Worm (Caenorhabditis elegans) whole organism, mixed stage, embryonic: ENCODE measurements around the gene cap-1.

Experiments
- M03D4.4 ChIP-seq: sonication (generic microtip); optimal IDR thresholded peaks from 2 replicates; lab custom pipeline; 2017; ENCODE audit warnings: mild to moderate bottlenecking, missing genetic modification characterization, missing compliant biosample characterization
- bed-3 ChIP-seq: fragments of 200-800 bp; sonication (Bioruptor generic); optimal IDR thresholded peaks from 3 replicates; lab custom pipeline; 2018; ENCODE audit warnings: mild to moderate bottlenecking, missing genetic modification characterization, moderate library complexity, missing compliant biosample characterization
- blmp-1 ChIP-seq: fragments of 150-350 bp; optimal IDR thresholded peaks from 2 replicates; lab custom pipeline; 2014; ENCODE audit warnings: missing biosample characterization, missing genetic modification characterization
- ceh-39 ChIP-seq: fragments of 150-350 bp; optimal IDR thresholded peaks from 2 replicates; lab custom pipeline; 2014; ENCODE audit warnings: missing biosample characterization, missing genetic modification characterization
- ceh-43 ChIP-seq: fragments of 200-800 bp; sonication (Bioruptor generic); optimal IDR thresholded peaks from 2 replicates; lab custom pipeline; 2018; ENCODE audit warnings: mild to moderate bottlenecking, missing genetic modification characterization, moderate library complexity, missing compliant biosample characterization
- ces-1 ChIP-seq: fragments of 150-350 bp; optimal IDR thresholded peaks from 2 replicates; lab custom pipeline; 2014; ENCODE audit warnings: missing biosample characterization, missing genetic modification reagents, missing genetic modification characterization
- cnd-1 ChIP-seq: fragments of 200-800 bp; sonication (Bioruptor generic); optimal IDR thresholded peaks from 2 replicates; lab custom pipeline; 2018; ENCODE audit warnings: mild to moderate bottlenecking, missing genetic modification characterization, missing compliant biosample characterization
- drap-1 ChIP-seq: fragments of 200-800 bp; sonication (Bioruptor generic); optimal IDR thresholded peaks from 3 replicates; lab custom pipeline; 2018; ENCODE audit warnings: mild to moderate bottlenecking, missing genetic modification characterization, missing compliant biosample characterization
- elt-1 ChIP-seq: sonication (generic microtip); optimal IDR thresholded peaks from 2 replicates; lab custom pipeline; 2017; ENCODE audit warnings: missing genetic modification characterization, mild to moderate bottlenecking, missing compliant biosample characterization, antibody characterized with exemption, moderate library complexity, borderline replicate concordance; ENCODE audit not compliant: insufficient read depth
- elt-3 ChIP-seq: fragments of 150-350 bp; optimal IDR thresholded peaks from 2 replicates; lab custom pipeline; 2014; ENCODE audit warnings: missing biosample characterization, missing genetic modification characterization
- flh-1 ChIP-seq: fragments of 200-800 bp; sonication (Bioruptor generic); optimal IDR thresholded peaks from 2 replicates; lab custom pipeline; 2018; ENCODE audit warnings: mild to moderate bottlenecking, missing genetic modification characterization, moderate library complexity, missing compliant biosample characterization
- hlh-1 ChIP-seq: fragments of 150-350 bp; optimal IDR thresholded peaks from 2 replicates; lab custom pipeline; 2014; ENCODE audit warnings: missing biosample characterization, missing genetic modification reagents, missing genetic modification characterization
- lin-13 ChIP-seq: fragments of 150-350 bp; optimal IDR thresholded peaks from 2 replicates; lab custom pipeline; 2014; ENCODE audit warnings: missing biosample characterization, missing genetic modification characterization
- lsy-2 ChIP-seq: fragments of 150-350 bp; optimal IDR thresholded peaks from 2 replicates; lab custom pipeline; 2014; ENCODE audit warnings: missing biosample characterization, missing genetic modification characterization
- mab-5 ChIP-seq: fragments of 150-350 bp; optimal IDR thresholded peaks from 2 replicates; lab custom pipeline; 2014; ENCODE audit warnings: missing biosample characterization, missing genetic modification characterization
- mls-2 ChIP-seq: sonication (generic microtip); optimal IDR thresholded peaks from 2 replicates; lab custom pipeline; 2016; ENCODE audit warnings: mild to moderate bottlenecking, missing genetic modification characterization, moderate library complexity, missing compliant biosample characterization
- nhr-2 ChIP-seq: fragments of 150-350 bp; optimal IDR thresholded peaks from 2 replicates; lab custom pipeline; 2014; ENCODE audit warnings: missing biosample characterization, missing genetic modification characterization
- nhr-237 ChIP-seq: fragments of 150-350 bp; optimal IDR thresholded peaks from 2 replicates; lab custom pipeline; 2014; ENCODE audit warnings: missing biosample characterization, missing genetic modification characterization
- nhr-28 ChIP-seq: fragments of 150-350 bp; optimal IDR thresholded peaks from 2 replicates; lab custom pipeline; 2014; ENCODE audit warnings: missing biosample characterization, missing genetic modification characterization
- nhr-76 ChIP-seq: sonication (generic microtip); optimal IDR thresholded peaks from 2 replicates; lab custom pipeline; 2017; ENCODE audit warnings: missing biosample characterization, missing genetic modification characterization
- pha-4 ChIP-seq: fragments of 150-350 bp; optimal IDR thresholded peaks from 2 replicates; lab custom pipeline; 2018; ENCODE audit warnings: missing biosample characterization, missing genetic modification reagents, missing genetic modification characterization
- sem-2 ChIP-seq: fragments of 200-800 bp; sonication (Bioruptor generic); optimal IDR thresholded peaks from 2 replicates; lab custom pipeline; 2018; ENCODE audit warnings: mild to moderate bottlenecking, missing genetic modification characterization, missing compliant biosample characterization
- snpc-4 ChIP-seq: fragments of 150-350 bp; optimal IDR thresholded peaks from 2 replicates; lab custom pipeline; 2014; ENCODE audit warnings: missing biosample characterization, missing genetic modification characterization
- sptf-1 ChIP-seq: sonication (generic microtip); optimal IDR thresholded peaks from 2 replicates; lab custom pipeline; 2017; ENCODE audit warnings: mild to moderate bottlenecking, missing genetic modification characterization, moderate library complexity, missing compliant biosample characterization
- tbx-8 ChIP-seq: fragments of 200-800 bp; sonication (Bioruptor generic); optimal IDR thresholded peaks from 2 replicates; lab custom pipeline; 2018; ENCODE audit warnings: mild to moderate bottlenecking, missing genetic modification characterization, moderate library complexity, missing compliant biosample characterization
- unc-120 ChIP-seq: sonication (generic microtip); optimal IDR thresholded peaks from 2 replicates; lab custom pipeline; 2017; ENCODE audit warnings: missing genetic modification characterization, missing compliant biosample characterization; ENCODE audit not compliant: poor library complexity, severe bottlenecking
- unc-39 ChIP-seq: fragments of 150-350 bp; optimal IDR thresholded peaks from 2 replicates; lab custom pipeline; 2014; ENCODE audit warnings: missing biosample characterization, missing genetic modification characterization
- unc-62 ChIP-seq: fragments of 150-350 bp; optimal IDR thresholded peaks from 2 replicates; lab custom pipeline; 2014; ENCODE audit warnings: missing biosample characterization, missing genetic modification reagents, missing genetic modification characterization
- zip-8 ChIP-seq: fragments of 150-350 bp; optimal IDR thresholded peaks from 2 replicates; lab custom pipeline; 2014; ENCODE audit warnings: missing biosample characterization, missing genetic modification characterization
- ztf-11 ChIP-seq: fragments of 150-350 bp; optimal IDR thresholded peaks from 2 replicates; lab custom pipeline; 2014; ENCODE audit warnings: missing biosample characterization, missing genetic modification characterization

The cap-1 gene

DNA sequence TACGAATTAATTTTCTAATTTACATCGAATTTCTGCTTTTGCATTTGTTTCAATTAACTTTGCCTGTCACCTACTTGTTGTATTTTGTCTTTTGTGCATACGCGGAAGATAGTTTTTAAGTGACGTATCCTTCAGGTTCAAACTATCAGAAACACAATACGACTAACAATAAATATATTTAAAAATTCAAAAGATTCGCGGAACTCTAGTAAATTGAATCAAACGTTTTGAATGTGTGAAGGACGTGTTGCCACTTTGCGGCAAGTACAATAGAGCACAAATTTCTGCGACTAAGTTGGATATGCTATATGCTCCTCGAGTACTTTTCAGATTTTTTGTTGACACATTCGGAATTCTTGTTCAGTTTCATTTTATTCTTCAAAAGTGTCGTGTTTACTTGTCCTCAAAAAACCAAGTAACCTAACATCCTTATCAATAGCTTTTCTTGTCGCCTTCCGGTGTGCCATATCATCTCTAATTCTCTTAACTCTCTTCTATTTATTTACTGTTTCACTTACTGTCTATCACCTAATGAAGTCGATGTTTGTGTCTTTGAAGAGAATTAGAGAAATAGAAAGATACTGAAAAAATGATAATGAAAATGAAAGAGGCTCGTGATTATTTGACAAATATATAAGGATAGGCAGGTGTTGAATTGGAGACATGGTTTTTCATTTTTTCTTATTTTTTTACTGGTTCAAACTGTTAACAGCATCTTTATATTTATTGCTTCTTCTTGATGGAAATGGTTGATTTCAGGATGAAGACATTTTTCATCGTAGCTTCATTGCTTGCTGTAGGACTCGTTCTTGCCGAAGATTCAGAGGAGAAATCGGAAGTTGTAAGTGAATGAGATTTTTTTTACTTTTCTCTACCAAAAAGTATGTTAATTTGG is 41.2 kb downstream of the cap-1 start, which contains the start of gene srlf-7:
srlf-7 (plus strand) TSS at position 760 of the 895 bp plus-strand sequence.
- TF ChIP-seq lin-13 (no peak), elt-3 (tag; lab: Kevin White, UChicago) (no peak), ces-1 (GFP tag; lab: Kevin White, UChicago) (peak; percentile 69), mls-2 (no peak), bed-3 (GFP tag; lab: Kevin White, UChicago) (no peak)

ce11 chrIV:7188030-7188429 is 42.0 kb downstream of the cap-1 start, which contains the start of gene C42D4.13:
TSS of gene C42D4.13 (minus strand) at chrIV:7188130.
- TF ChIP-seq nhr-28 (no peak), sptf-1 (tag; lab: Kevin White, UChicago) (no peak), ceh-39 (no peak), pha-4 (tag; lab: Kevin White, UChicago) (no peak), unc-39 (no peak), elt-3 (tag; lab: Kevin White, UChicago) (no peak), ceh-43 (GFP tag; lab: Kevin White, UChicago) (no peak), mls-2 (no peak), unc-120 (no peak), unc-62 (GFP tag; lab: Kevin White, UChicago) (no peak), lsy-2 (tag; lab: Kevin White, UChicago) (no peak), elt-1 (tag; lab: Kevin White, UChicago) (no peak), mab-5 (tag; lab: Kevin White, UChicago) (no peak), flh-1 (no peak), drap-1 (GFP tag; lab: Kevin White, UChicago) (no peak), sem-2 (GFP tag; lab: Kevin White, UChicago) (no peak)

ce11 chrIV:7186756-7187155 is 43.3 kb downstream of the cap-1 start, which contains the start of gene str-249:
TSS of gene str-249 (minus strand) at chrIV:7186856.
- TF ChIP-seq mab-5 (tag; lab: Kevin White, UChicago) (no peak), lin-13 (no peak), blmp-1 (tag; lab: Kevin White, UChicago) (no peak)

DNA sequence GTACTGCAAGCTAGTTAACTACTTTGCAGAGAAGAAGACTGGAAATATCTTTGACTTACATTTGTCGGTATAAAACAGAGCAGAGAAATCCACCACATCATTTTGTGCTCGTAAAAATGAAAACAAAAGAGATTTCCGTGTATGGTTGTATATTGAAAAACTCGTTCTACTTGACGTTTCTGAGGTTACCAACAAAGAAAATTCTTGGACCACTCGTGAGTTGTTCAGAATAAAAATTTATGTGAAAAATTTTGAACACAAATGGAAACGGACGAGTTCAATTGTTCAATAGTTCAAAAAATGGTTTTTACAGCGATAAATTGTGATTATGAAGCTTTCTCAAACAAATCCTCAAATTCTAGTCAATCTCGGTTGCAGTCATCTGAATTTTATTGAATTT is 45.4 kb downstream of the cap-1 start, which contains the start of gene clec-179:
clec-179 (minus strand) TSS at position 101 of the 400 bp plus-strand sequence.
- no peak for TF ChIP-seq flh-1
- no peak for TF ChIP-seq unc-120
- TF ChIP-seq nhr-237 (tag; lab: Kevin White, UChicago), result no peak
- TF ChIP-seq ces-1 (GFP tag; lab: Kevin White, UChicago), result no peak
- no peak for TF ChIP-seq blmp-1 (tag; lab: Kevin White, UChicago)
- no peak for TF ChIP-seq ztf-11
- TF ChIP-seq cnd-1 (tag; lab: Kevin White, UChicago), result no peak
- no peak for TF ChIP-seq hlh-1 (tag; lab: Kevin White, UChicago)
- no peak for TF ChIP-seq snpc-4 (tag; lab: Kevin White, UChicago)
- no peak for TF ChIP-seq nhr-2 (tag; lab: Kevin White, UChicago)
- no peak for TF ChIP-seq sem-2 (GFP tag; lab: Kevin White, UChicago)
- TF ChIP-seq ceh-39, result no peak
- TF ChIP-seq, all 35 proteins: peak for 0

DNA sequence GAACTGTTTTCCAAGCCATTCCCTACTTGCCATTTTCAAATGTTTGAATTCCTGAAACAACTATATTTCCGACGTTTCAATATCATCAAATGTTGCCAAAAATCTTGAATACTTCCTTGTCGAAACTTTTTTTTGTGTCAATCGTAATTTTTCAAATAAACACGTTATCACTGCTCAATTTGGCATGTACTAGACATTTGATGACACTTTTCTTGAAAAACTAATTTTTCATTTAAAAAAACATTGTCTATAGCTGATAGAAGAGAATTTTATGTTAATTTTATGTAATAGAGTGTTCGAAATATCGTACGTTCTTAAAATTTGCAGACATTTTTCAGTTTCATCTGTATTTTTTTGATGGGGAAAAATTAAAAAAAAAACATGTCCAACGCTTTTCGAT is 47.2 kb downstream of the cap-1 start:
- TF ChIP-seq mls-2 (no peak), elt-3 (tag; lab: Kevin White, UChicago) (no peak), ces-1 (GFP tag; lab: Kevin White, UChicago) (no peak), lin-13 (no peak), nhr-76 (tag; lab: Kevin White, UChicago) (no peak), unc-120 (no peak), zip-8 (tag; lab: Kevin White, UChicago) (no peak), M03D4.4 (tag; lab: Kevin White, UChicago) (no peak)

ce11 chrIV:7180304-7180703 is 49.7 kb downstream of the cap-1 start, which contains the start of gene cest-10:
TSS of gene cest-10 (plus strand) at chrIV:7180557.
- TF ChIP-seq ces-1 (GFP tag; lab: Kevin White, UChicago), result no peak
- no peak for TF ChIP-seq snpc-4 (tag; lab: Kevin White, UChicago)
- no peak for TF ChIP-seq drap-1 (GFP tag; lab: Kevin White, UChicago)
- no peak for TF ChIP-seq mab-5 (tag; lab: Kevin White, UChicago)
- no peak for TF ChIP-seq lsy-2 (tag; lab: Kevin White, UChicago)
- TF ChIP-seq hlh-1 (tag; lab: Kevin White, UChicago), result no peak
- TF ChIP-seq lin-13, result no peak
- no peak for TF ChIP-seq blmp-1 (tag; lab: Kevin White, UChicago)
- TF ChIP-seq elt-3 (tag; lab: Kevin White, UChicago), result no peak
- no peak for TF ChIP-seq cnd-1 (tag; lab: Kevin White, UChicago)
- TF ChIP-seq bed-3 (GFP tag; lab: Kevin White, UChicago), result no peak
- no peak for TF ChIP-seq nhr-2 (tag; lab: Kevin White, UChicago)
- TF ChIP-seq zip-8 (tag; lab: Kevin White, UChicago), result no peak
- no peak for TF ChIP-seq unc-39
- TF ChIP-seq flh-1, result no peak
- no peak for TF ChIP-seq tbx-8
- TF ChIP-seq nhr-76 (tag; lab: Kevin White, UChicago), result no peak
